Worm (Caenorhabditis elegans) whole organism, early embryonic: ENCODE results near the gene nhr-268.

Experiments
- B0310.2 ChIP-seq: sonication (generic microtip); optimal IDR thresholded peaks from 2 replicates; lab custom pipeline; 2016; ENCODE audit warnings: mild to moderate bottlenecking, missing genetic modification characterization, missing compliant biosample characterization
- ama-1 ChIP-seq: fragments of 150-350 bp; optimal IDR thresholded peaks from 2 replicates; lab custom pipeline; 2014
- ets-7 ChIP-seq: sonication (generic microtip); optimal IDR thresholded peaks from 2 replicates; lab custom pipeline; 2016; ENCODE audit warnings: missing genotype, missing genetic modification characterization, missing compliant biosample characterization

DNA sequence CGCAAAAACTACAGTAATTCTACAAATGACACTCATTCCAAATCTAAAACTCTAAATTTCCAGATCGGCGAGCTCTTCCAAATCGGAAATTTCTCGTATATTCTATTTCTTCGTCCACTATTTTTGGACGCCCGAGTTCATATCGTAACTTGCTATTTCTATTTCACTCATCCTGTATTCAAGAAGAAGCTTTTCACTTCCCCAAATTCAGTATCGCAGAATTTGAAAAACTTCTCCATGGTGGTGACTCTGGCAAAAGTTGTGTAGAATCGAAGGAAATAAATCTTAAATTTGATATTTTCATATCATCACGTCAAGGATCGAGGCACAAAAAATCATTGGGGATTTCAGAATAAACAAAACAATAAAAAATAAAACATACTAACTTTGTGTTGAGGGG, 37.9 kb upstream of the nhr-268 start:
- TF ChIP-seq ets-7 (tag; lab: Kevin White, UChicago) (no peak), B0310.2 (no peak), ama-1 (lab: Kevin White, UChicago) (no peak)
